Worm (Caenorhabditis elegans) whole organism, L2 larva: Measurements from ENCODE around the gene pph-4.1.

Source experiments
- F13H6.1 ChIP-seq: sonication (generic microtip); optimal IDR thresholded peaks from 2 replicates; lab custom pipeline; 2016; ENCODE audit warnings: missing genetic modification characterization, missing compliant biosample characterization
- ama-1 ChIP-seq: fragments of 150-350 bp; optimal IDR thresholded peaks from 2 replicates; lab custom pipeline; 2018; ENCODE audit warnings: inconsistent platforms
- lin-13 ChIP-seq: fragments of 150-350 bp; optimal IDR thresholded peaks from 2 replicates; lab custom pipeline; 2014; ENCODE audit warnings: missing biosample characterization, missing genetic modification reagents, missing genetic modification characterization
- mdl-1 ChIP-seq, 2 experiments: fragments of 150-350 bp in 1 of 2; sonication (generic microtip) in 1 of 2; optimal IDR thresholded peaks; 2 replicates each; lab custom pipeline; 2017; ENCODE audit warnings: missing biosample characterization in 2 of 2, missing genetic modification characterization in 2 of 2
- nhr-11 ChIP-seq: fragments of 150-350 bp; optimal IDR thresholded peaks from 2 replicates; lab custom pipeline; 2014; ENCODE audit warnings: missing biosample characterization, missing genetic modification characterization
- nhr-23 ChIP-seq: fragments of 150-350 bp; optimal IDR thresholded peaks from 2 replicates; lab custom pipeline; 2014; ENCODE audit warnings: missing biosample characterization, missing genetic modification reagents, missing genetic modification characterization
- nhr-237 ChIP-seq: fragments of 150-350 bp; optimal IDR thresholded peaks from 2 replicates; lab custom pipeline; 2014; ENCODE audit warnings: missing biosample characterization, missing genetic modification characterization
- nhr-25 ChIP-seq: fragments of 150-350 bp; sonication (generic microtip); optimal IDR thresholded peaks from 3 replicates; lab custom pipeline; 2014; ENCODE audit warnings: missing biosample characterization, missing genetic modification characterization
- skn-1 ChIP-seq: sonication (generic microtip); optimal IDR thresholded peaks from 2 replicates; lab custom pipeline; 2017; ENCODE audit warnings: missing biosample characterization, missing genetic modification characterization
- sma-9 ChIP-seq, 2 experiments: fragments of 150-350 bp in 1 of 2; sonication (generic microtip) in 1 of 2; optimal IDR thresholded peaks; 2 replicates each; lab custom pipeline; 2014 to 2016; ENCODE audit warnings: missing genetic modification characterization in 2 of 2, mild to moderate bottlenecking in 1 of 2, missing biosample characterization in 1 of 2, missing compliant biosample characterization in 1 of 2, missing genetic modification reagents in 1 of 2, moderate library complexity in 1 of 2
- snpc-4 ChIP-seq: fragments of 150-350 bp; optimal IDR thresholded peaks from 2 replicates; lab custom pipeline; 2014; ENCODE audit warnings: missing biosample characterization, missing genetic modification characterization

ce11 chrIII:12373306-12373705 lies 22.2 kb upstream of the pph-4.1 start:
- TF ChIP-seq nhr-25 (tag; lab: Kevin White, UChicago): no peak
- TF ChIP-seq mdl-1 (tag; optimal IDR thresholded peaks at IDR 0.05; lab: Kevin White, UChicago): no peak
- TF ChIP-seq sma-9 (GFP tag; optimal IDR thresholded peaks at IDR 0.05; lab: Kevin White, UChicago): no peak
- no peak for TF ChIP-seq sma-9 (tag; optimal IDR thresholded peaks at IDR 0.05; lab: Kevin White, UChicago)
- no peak for TF ChIP-seq skn-1 (tag; lab: Kevin White, UChicago)
- TF ChIP-seq ama-1: no peak
- no peak for TF ChIP-seq nhr-237
- no peak for TF ChIP-seq F13H6.1
- no peak for TF ChIP-seq lin-13 (GFP tag; lab: Kevin White, UChicago)
- no peak for TF ChIP-seq snpc-4 (tag; lab: Kevin White, UChicago)
- no peak for TF ChIP-seq nhr-11 (tag; lab: Kevin White, UChicago)
- no peak for TF ChIP-seq nhr-23 (tag; lab: Kevin White, UChicago)
